Worm (Caenorhabditis elegans) whole organism, L1 larva: Measurements from ENCODE around the gene faah-4.
A peak's percentile ranks its signal among the peaks of the same experiment; 100 is the strongest.

Experiments used
- C16A3.4 ChIP-seq: fragments of 150-350 bp; optimal IDR thresholded peaks from 2 replicates; lab custom pipeline; 2014; ENCODE audit warnings: missing biosample characterization, missing genetic modification characterization
- C34B4.2 ChIP-seq: sonication (generic microtip); optimal IDR thresholded peaks from 2 replicates; lab custom pipeline; 2017; ENCODE audit warnings: mild to moderate bottlenecking, missing genetic modification characterization, missing compliant biosample characterization
- F16B12.6 ChIP-seq: fragments of 150-350 bp; optimal IDR thresholded peaks from 2 replicates; lab custom pipeline; 2014; ENCODE audit warnings: missing biosample characterization, missing genetic modification characterization
- aha-1 ChIP-seq: fragments of 150-350 bp; optimal IDR thresholded peaks from 2 replicates; lab custom pipeline; 2014; ENCODE audit warnings: missing biosample characterization, missing genetic modification characterization
- alr-1 ChIP-seq: fragments of 200-800 bp; sonication (Bioruptor generic); optimal IDR thresholded peaks from 2 replicates; lab custom pipeline; 2018; ENCODE audit warnings: borderline replicate concordance, mild to moderate bottlenecking, missing genetic modification characterization, missing compliant biosample characterization
- ama-1 ChIP-seq: fragments of 150-350 bp; optimal IDR thresholded peaks from 2 replicates; lab custom pipeline; 2014
- ceh-63 ChIP-seq: fragments of 200-800 bp; sonication (Bioruptor generic); optimal IDR thresholded peaks from 2 replicates; lab custom pipeline; 2018; ENCODE audit warnings: mild to moderate bottlenecking, missing genetic modification characterization, missing compliant biosample characterization
- ceh-90 ChIP-seq: sonication (generic microtip); optimal IDR thresholded peaks from 2 replicates; lab custom pipeline; 2016; ENCODE audit warnings: missing genetic modification characterization, missing compliant biosample characterization
- efl-3 ChIP-seq: fragments of 200-800 bp; sonication (Bioruptor generic); optimal IDR thresholded peaks from 2 replicates; lab custom pipeline; 2018; ENCODE audit warnings: mild to moderate bottlenecking, missing genetic modification characterization, missing compliant biosample characterization
- ets-5 ChIP-seq: fragments of 200-800 bp; sonication (Bioruptor generic); IDR thresholded peaks from 2 replicates; pipeline ENCODE4 v1.3.6; 2022; ENCODE audit warnings: missing genetic modification characterization, missing compliant biosample characterization
- fkh-10 ChIP-seq: sonication (generic microtip); optimal IDR thresholded peaks from 2 replicates; lab custom pipeline; 2017; ENCODE audit warnings: missing biosample characterization, missing genetic modification reagents, missing genetic modification characterization
- fkh-8 ChIP-seq: sonication (generic microtip); optimal IDR thresholded peaks from 2 replicates; lab custom pipeline; 2016; ENCODE audit warnings: mild to moderate bottlenecking, missing genetic modification characterization, missing compliant biosample characterization
- fos-1 ChIP-seq: fragments of 150-350 bp; optimal IDR thresholded peaks from 2 replicates; lab custom pipeline; 2014; ENCODE audit warnings: missing biosample characterization, missing genetic modification characterization
- hlh-17 ChIP-seq: fragments of 200-800 bp; sonication (Bioruptor generic); optimal IDR thresholded peaks from 2 replicates; lab custom pipeline; 2018; ENCODE audit warnings: missing genetic modification characterization, mild to moderate bottlenecking, missing compliant biosample characterization, moderate library complexity, borderline replicate concordance
- isw-1 ChIP-seq: fragments of 200-800 bp; sonication (Bioruptor generic); IDR thresholded peaks from 2 replicates; pipeline ENCODE4 v1.3.6; 2022; ENCODE audit warnings: missing genetic modification characterization, missing compliant biosample characterization
- lin-13 ChIP-seq: fragments of 150-350 bp; optimal IDR thresholded peaks from 2 replicates; lab custom pipeline; 2014; ENCODE audit warnings: missing biosample characterization, missing genetic modification reagents, missing genetic modification characterization
- lin-15B ChIP-seq: fragments of 150-350 bp; sonication (generic microtip); optimal IDR thresholded peaks from 3 replicates; lab custom pipeline; 2014; ENCODE audit warnings: missing biosample characterization, missing genetic modification characterization
- lin-35 ChIP-seq, 2 experiments: fragments of 150-350 bp; optimal IDR thresholded peaks; 2 replicates each; lab custom pipeline; 2014; ENCODE audit warnings: missing biosample characterization in 2 of 2, missing genetic modification characterization in 2 of 2, missing genetic modification reagents in 2 of 2
- lsy-2 ChIP-seq, 2 experiments: fragments of 150-350 bp; optimal IDR thresholded peaks; 2 replicates each; lab custom pipeline; 2014; ENCODE audit warnings: missing biosample characterization in 2 of 2, missing genetic modification characterization in 2 of 2
- mdl-1 ChIP-seq, 2 experiments: fragments of 150-350 bp; optimal IDR thresholded peaks; 2 replicates each; lab custom pipeline; 2014 to 2017; ENCODE audit warnings: missing biosample characterization in 2 of 2, missing genetic modification characterization in 2 of 2, inconsistent platforms in 1 of 2
- mep-1 ChIP-seq: fragments of 150-350 bp; optimal IDR thresholded peaks from 2 replicates; lab custom pipeline; 2014; ENCODE audit warnings: missing biosample characterization, missing genetic modification characterization
- nhr-12 ChIP-seq: sonication (generic microtip); optimal IDR thresholded peaks from 2 replicates; lab custom pipeline; 2017; ENCODE audit warnings: missing biosample characterization, missing genetic modification characterization
- nhr-20 ChIP-seq: sonication (generic microtip); optimal IDR thresholded peaks from 2 replicates; lab custom pipeline; 2016; ENCODE audit warnings: mild to moderate bottlenecking, missing genetic modification characterization, missing compliant biosample characterization
- nhr-237 ChIP-seq: fragments of 150-350 bp; optimal IDR thresholded peaks from 2 replicates; lab custom pipeline; 2014; ENCODE audit warnings: missing biosample characterization, missing genetic modification characterization
- nhr-28 ChIP-seq: fragments of 150-350 bp; optimal IDR thresholded peaks from 2 replicates; lab custom pipeline; 2014; ENCODE audit warnings: missing biosample characterization, missing genetic modification characterization
- nhr-85 ChIP-seq: sonication (generic microtip); peaks from one replicate; lab custom pipeline; 2016; ENCODE audit warnings: missing genetic modification characterization, inconsistent platforms, missing compliant biosample characterization
- pag-3 ChIP-seq: sonication (generic microtip); optimal IDR thresholded peaks from 2 replicates; lab custom pipeline; 2017; ENCODE audit warnings: missing genetic modification characterization, mild to moderate bottlenecking, missing compliant biosample characterization, antibody characterized with exemption, borderline replicate concordance; ENCODE audit not compliant: insufficient read depth
- pax-3 ChIP-seq: fragments of 200-800 bp; sonication (Bioruptor generic); optimal IDR thresholded peaks from 2 replicates; lab custom pipeline; 2018; ENCODE audit warnings: mild to moderate bottlenecking, missing genetic modification characterization, moderate library complexity, missing compliant biosample characterization
- pqm-1 ChIP-seq: sonication (generic microtip); optimal IDR thresholded peaks from 3 replicates; lab custom pipeline; 2017; ENCODE audit warnings: missing biosample characterization, missing genetic modification characterization
- skn-1 ChIP-seq: fragments of 150-350 bp; optimal IDR thresholded peaks from 2 replicates; lab custom pipeline; 2014; ENCODE audit warnings: missing biosample characterization, missing genetic modification characterization
- snu-23 ChIP-seq: sonication (generic microtip); optimal IDR thresholded peaks from 2 replicates; lab custom pipeline; 2016; ENCODE audit warnings: missing genetic modification characterization, missing compliant biosample characterization
- sup-37 ChIP-seq: fragments of 200-800 bp; sonication (Bioruptor generic); optimal IDR thresholded peaks from 2 replicates; lab custom pipeline; 2018; ENCODE audit warnings: mild to moderate bottlenecking, missing genetic modification characterization, missing compliant biosample characterization
- swsn-7 ChIP-seq: sonication (generic microtip); optimal IDR thresholded peaks from 2 replicates; lab custom pipeline; 2016; ENCODE audit warnings: missing genetic modification characterization, missing compliant biosample characterization
- tbx-2 ChIP-seq: sonication (generic microtip); optimal IDR thresholded peaks from 2 replicates; lab custom pipeline; 2016; ENCODE audit warnings: missing genetic modification characterization, missing compliant biosample characterization
- unc-130 ChIP-seq: fragments of 150-350 bp; optimal IDR thresholded peaks from 2 replicates; lab custom pipeline; 2017; ENCODE audit warnings: missing biosample characterization, missing genetic modification characterization, inconsistent platforms
- unc-62 ChIP-seq: fragments of 150-350 bp; optimal IDR thresholded peaks from 2 replicates; lab custom pipeline; 2014; ENCODE audit warnings: missing biosample characterization, missing genetic modification reagents, missing genetic modification characterization
- unc-86 ChIP-seq: sonication (generic microtip); optimal IDR thresholded peaks from 2 replicates; lab custom pipeline; 2016; ENCODE audit warnings: missing genetic modification characterization, missing compliant biosample characterization
- xbp-1 ChIP-seq: sonication (generic microtip); optimal IDR thresholded peaks from 2 replicates; lab custom pipeline; 2016; ENCODE audit warnings: missing genetic modification characterization, missing compliant biosample characterization
- zag-1 ChIP-seq: fragments of 150-350 bp; optimal IDR thresholded peaks from 2 replicates; lab custom pipeline; 2014; ENCODE audit warnings: missing biosample characterization, missing genetic modification characterization
- zip-4 ChIP-seq: fragments of 200-800 bp; sonication (Bioruptor generic); optimal IDR thresholded peaks from 2 replicates; lab custom pipeline; 2018; ENCODE audit warnings: mild to moderate bottlenecking, missing genetic modification characterization, moderate library complexity, missing compliant biosample characterization
- ztf-11 ChIP-seq, 2 experiments: sonication (generic microtip); optimal IDR thresholded peaks; 2 replicates each; lab custom pipeline; 2016 to 2017; ENCODE audit warnings: missing genetic modification characterization in 2 of 2, missing biosample characterization in 1 of 2, missing compliant biosample characterization in 1 of 2

Gene faah-4

DNA sequence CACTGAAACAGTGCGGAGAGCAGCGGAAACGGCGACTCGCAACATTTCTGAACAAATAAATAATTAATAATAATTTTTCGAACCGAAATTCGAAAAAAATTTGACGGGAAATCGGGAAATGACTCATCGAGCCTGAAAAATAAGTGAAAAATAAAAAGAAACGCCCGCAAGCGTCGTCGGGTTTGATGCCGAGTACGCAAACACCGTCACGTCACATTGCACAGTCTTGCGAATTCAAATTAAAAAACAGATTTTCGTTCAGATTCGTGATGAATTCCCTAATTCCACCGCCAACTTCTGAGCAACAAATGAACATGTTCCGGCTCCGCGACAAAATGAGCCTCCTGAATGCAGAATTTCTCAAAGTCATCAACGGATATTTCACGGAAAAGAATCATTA, 6.0 kb upstream of the faah-4 start, which contains the start of the genes ndab-1 and npp-16 (continued):
- peak; percentile 24 for TF ChIP-seq mep-1
- peak; percentile 38 to 51 for TF ChIP-seq lin-35 (GFP tag; optimal IDR thresholded peaks at IDR 0.05; lab: Kevin White, UChicago)
- TF ChIP-seq sup-37 (GFP tag; lab: Kevin White, UChicago), result no peak
- no peak for TF ChIP-seq efl-3 (GFP tag; lab: Kevin White, UChicago)
- TF ChIP-seq fkh-8 (tag; lab: Kevin White, UChicago), result no peak
- no peak for TF ChIP-seq unc-62 (GFP tag; lab: Kevin White, UChicago)
- TF ChIP-seq xbp-1 (tag; lab: Kevin White, UChicago), result peak; percentile 28
- TF ChIP-seq nhr-12 (tag; lab: Kevin White, UChicago), result no peak
- TF ChIP-seq snu-23, result peak; percentile 53
- TF ChIP-seq, all 84 proteins: peak for 26

DNA sequence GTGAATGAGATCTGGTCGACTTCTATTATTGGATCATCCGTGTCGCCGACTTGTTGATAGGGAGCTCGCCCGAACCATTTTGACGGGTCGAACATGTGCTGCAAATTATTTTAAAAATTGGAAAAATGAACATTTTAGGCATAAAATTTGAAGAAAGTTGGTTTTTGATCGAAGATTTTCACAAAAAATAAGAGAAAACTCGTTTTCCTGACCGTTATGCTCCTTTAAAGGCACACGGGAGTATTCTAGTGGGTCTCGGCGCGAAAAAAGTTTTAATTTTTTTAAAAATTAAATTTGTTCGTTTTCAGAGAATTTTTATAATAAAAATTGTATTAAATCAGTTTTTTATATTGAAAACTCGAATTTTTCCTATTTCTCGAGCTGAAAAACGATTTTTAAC, 4.5 kb upstream of the faah-4 start, which contains the start of gene Y56A3A.16:
Y56A3A.16 (minus strand) TSS at position 101 of the 400 bp plus-strand sequence.
- TF ChIP-seq pqm-1 (tag; lab: Kevin White, UChicago), result no peak
- TF ChIP-seq swsn-7 (tag; lab: Kevin White, UChicago), result no peak
- no peak for TF ChIP-seq hlh-17
- TF ChIP-seq fkh-8 (tag; lab: Kevin White, UChicago), result no peak
- TF ChIP-seq ceh-63 (GFP tag; lab: Kevin White, UChicago), result no peak
- TF ChIP-seq aha-1, result no peak
- no peak for TF ChIP-seq C16A3.4
- TF ChIP-seq ztf-11 (tag; optimal IDR thresholded peaks at IDR 0.05; lab: Kevin White, UChicago), result no peak
- TF ChIP-seq skn-1 (tag; lab: Kevin White, UChicago), result no peak
- TF ChIP-seq nhr-85 (tag; lab: Kevin White, UChicago), result no peak
- no peak for TF ChIP-seq ets-5 (GFP tag; lab: Robert Waterston, UW)
- TF ChIP-seq zag-1 (tag; lab: Kevin White, UChicago), result no peak
- no peak for TF ChIP-seq tbx-2 (tag; lab: Kevin White, UChicago)
- TF ChIP-seq ceh-90 (tag; lab: Kevin White, UChicago), result no peak
- no peak for TF ChIP-seq mep-1
- no peak for TF ChIP-seq pax-3 (tag; lab: Kevin White, UChicago)

DNA sequence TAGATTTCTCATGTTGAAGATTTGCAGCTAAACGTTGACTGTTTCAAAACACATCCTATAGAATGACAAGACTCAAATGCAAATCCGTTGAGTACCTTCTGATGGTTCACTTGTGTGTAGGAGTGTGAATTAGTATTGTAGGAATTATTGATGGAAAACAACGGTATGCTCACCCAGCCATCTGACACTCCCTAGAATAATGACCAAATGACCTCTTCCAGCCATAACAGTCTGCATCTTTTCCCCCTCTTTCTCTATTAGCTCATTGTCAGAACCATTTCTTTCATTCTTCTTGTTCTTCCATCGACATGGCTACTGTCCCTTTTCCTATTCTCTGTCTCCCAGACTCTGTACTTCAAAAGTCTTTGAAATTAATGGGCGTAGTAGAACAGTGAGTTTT, 1.0 kb downstream of the faah-4 start, which contains the start of gene fbxb-24:
fbxb-24 (plus strand) TSS at position 301 of the 400 bp plus-strand sequence.
- TF ChIP-seq zip-4 (GFP tag; lab: Kevin White, UChicago) (no peak), fos-1 (no peak), zag-1 (tag; lab: Kevin White, UChicago) (no peak), lin-15B (tag; lab: Kevin White, UChicago) (no peak), nhr-28 (tag; lab: Kevin White, UChicago) (no peak), pag-3 (tag; lab: Kevin White, UChicago) (no peak), mdl-1 (tag; optimal IDR thresholded peaks at IDR 0.05; lab: Kevin White, UChicago) (no peak), nhr-20 (no peak), isw-1 (GFP tag; lab: Robert Waterston, UW) (no peak), nhr-237 (tag; lab: Kevin White, UChicago) (no peak), ama-1 (lab: Kevin White, UChicago) (no peak)

DNA sequence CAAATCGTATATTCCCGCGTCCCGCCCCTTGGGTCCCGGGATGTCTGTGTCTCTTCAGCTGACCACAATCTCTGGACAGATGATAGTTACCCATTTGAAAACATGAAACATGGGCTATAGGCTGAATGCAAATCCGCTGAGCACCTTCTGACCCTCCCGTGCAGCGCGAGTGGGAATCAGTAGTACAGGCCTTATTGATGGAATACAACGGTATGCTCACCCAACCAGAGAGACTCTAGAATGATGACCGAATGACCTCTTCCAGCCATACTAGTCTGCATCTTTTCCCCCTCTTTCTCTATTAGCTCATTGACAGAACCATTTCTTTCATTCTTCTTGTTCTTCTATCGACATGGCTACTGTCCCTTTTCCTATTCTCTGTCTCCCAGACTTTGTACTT, 2.5 kb downstream of the faah-4 start, which contains the start of gene sdz-33:
sdz-33 (plus strand) TSS at position 301 of the 400 bp plus-strand sequence.
- TF ChIP-seq F16B12.6 (tag; lab: Kevin White, UChicago) (no peak), nhr-237 (tag; lab: Kevin White, UChicago) (no peak), lin-15B (tag; lab: Kevin White, UChicago) (no peak), nhr-28 (tag; lab: Kevin White, UChicago) (no peak), lsy-2 (tag; optimal IDR thresholded peaks at IDR 0.05; lab: Kevin White, UChicago) (no peak), efl-3 (GFP tag; lab: Kevin White, UChicago) (no peak), lin-13 (no peak), unc-86 (tag; lab: Kevin White, UChicago) (no peak), zag-1 (tag; lab: Kevin White, UChicago) (no peak), fkh-10 (GFP tag; lab: Kevin White, UChicago) (no peak), hlh-17 (no peak), ceh-63 (GFP tag; lab: Kevin White, UChicago) (no peak), unc-130 (no peak), C34B4.2 (tag; lab: Kevin White, UChicago) (no peak), alr-1 (no peak), pag-3 (tag; lab: Kevin White, UChicago) (no peak)
- TF ChIP-seq, all 84 proteins: peak for 0
